Fruit fly (Drosophila melanogaster) whole organism, embryonic: ENCODE results near the gene beat-Va.

ENCODE experiments used
- Atf3 ChIP-seq: fragments of 200-800 bp; sonication (Bioruptor generic); optimal IDR thresholded peaks from 3 replicates; lab custom pipeline; 2016; ENCODE audit warnings: missing biosample characterization, missing genetic modification characterization
- Blimp-1 ChIP-seq: fragments of 200-800 bp; sonication (Bioruptor generic); optimal IDR thresholded peaks from 3 replicates; lab custom pipeline; 2018; ENCODE audit warnings: missing biosample characterization, missing genetic modification characterization, mild to moderate bottlenecking, moderate library complexity, missing genetic modification reagents
- CG10267 ChIP-seq: fragments of 200-800 bp; sonication (Bioruptor generic); optimal IDR thresholded peaks from 2 replicates; lab custom pipeline; 2018; ENCODE audit warnings: missing biosample characterization, mild to moderate bottlenecking, missing genetic modification characterization, moderate library complexity
- CG10462 ChIP-seq: fragments of 200-800 bp; sonication (Bioruptor generic); optimal IDR thresholded peaks from 2 replicates; lab custom pipeline; 2016; ENCODE audit warnings: missing biosample characterization, missing genetic modification characterization
- CG11504 ChIP-seq: fragments of 200-800 bp; sonication (Bioruptor generic); optimal IDR thresholded peaks from 3 replicates; lab custom pipeline; 2019; ENCODE audit warnings: missing biosample characterization, mild to moderate bottlenecking, missing genetic modification characterization, moderate library complexity
- CG12299 ChIP-seq: fragments of 200-800 bp; sonication (Bioruptor generic); optimal IDR thresholded peaks from 2 replicates; lab custom pipeline; 2018; ENCODE audit warnings: missing biosample characterization, mild to moderate bottlenecking, missing genetic modification characterization
- CG12659 ChIP-seq: fragments of 200-800 bp; sonication (Bioruptor generic); optimal IDR thresholded peaks from 3 replicates; lab custom pipeline; 2017; ENCODE audit warnings: mild to moderate bottlenecking, missing biosample characterization, missing genetic modification reagents, missing genetic modification characterization
- CG13424 ChIP-seq: fragments of 200-800 bp; sonication (Bioruptor generic); optimal IDR thresholded peaks from 2 replicates; lab custom pipeline; 2019; ENCODE audit warnings: missing biosample characterization, mild to moderate bottlenecking, missing genetic modification characterization, moderate library complexity
- CG15269 ChIP-seq: fragments of 200-800 bp; sonication (Bioruptor generic); optimal IDR thresholded peaks from 2 replicates; lab custom pipeline; 2018; ENCODE audit warnings: missing biosample characterization, mild to moderate bottlenecking, missing genetic modification characterization, moderate library complexity
- CG18599 ChIP-seq: fragments of 200-800 bp; sonication (Bioruptor generic); optimal IDR thresholded peaks from 3 replicates; lab custom pipeline; 2017; ENCODE audit warnings: missing biosample characterization, missing genetic modification characterization, mild to moderate bottlenecking, moderate library complexity, missing genetic modification reagents
- CG2678 ChIP-seq: fragments of 200-800 bp; sonication (Bioruptor generic); optimal IDR thresholded peaks from 3 replicates; lab custom pipeline; 2019; ENCODE audit warnings: missing biosample characterization, mild to moderate bottlenecking, missing genetic modification characterization, moderate library complexity
- CG3281 ChIP-seq: fragments of 200-800 bp; sonication (Bioruptor generic); optimal IDR thresholded peaks from 3 replicates; lab custom pipeline; 2017; ENCODE audit warnings: missing biosample characterization, mild to moderate bottlenecking, missing genetic modification characterization
- CG34422 ChIP-seq: fragments of 200-800 bp; sonication (Bioruptor generic); IDR thresholded peaks from 3 replicates; pipeline ENCODE4 v1.3.6; 2022; ENCODE audit warnings: missing biosample characterization, missing genetic modification characterization
- CG3847 ChIP-seq: fragments of 200-800 bp; sonication (Bioruptor generic); IDR thresholded peaks from 2 replicates; pipeline ENCODE4 v1.3.6; 2022; ENCODE audit warnings: missing biosample characterization, missing genetic modification characterization
- CG4328 ChIP-seq: fragments of 200-800 bp; sonication (Bioruptor generic); optimal IDR thresholded peaks from 3 replicates; lab custom pipeline; 2017; ENCODE audit warnings: missing biosample characterization, missing genetic modification reagents, missing genetic modification characterization
- CG6175 ChIP-seq: fragments of 200-800 bp; sonication (Bioruptor generic); IDR thresholded peaks from 3 replicates; pipeline ENCODE4 v1.3.6; 2022; ENCODE audit warnings: missing biosample characterization, missing genetic modification characterization
- CG6689 ChIP-seq: fragments of 200-800 bp; sonication (Bioruptor generic); IDR thresholded peaks from 2 replicates; pipeline ENCODE4 v1.3.6; 2022; ENCODE audit warnings: missing biosample characterization, missing genetic modification characterization
- CG7556 ChIP-seq: fragments of 200-800 bp; sonication (Bioruptor generic); optimal IDR thresholded peaks from 2 replicates; lab custom pipeline; 2017; ENCODE audit warnings: missing biosample characterization, mild to moderate bottlenecking, missing genetic modification characterization
- CG7745 ChIP-seq: fragments of 200-800 bp; sonication (Bioruptor generic); optimal IDR thresholded peaks from 2 replicates; lab custom pipeline; 2018; ENCODE audit warnings: missing biosample characterization, mild to moderate bottlenecking, missing genetic modification characterization, moderate library complexity
- CG8359 ChIP-seq: fragments of 200-800 bp; sonication (Bioruptor generic); optimal IDR thresholded peaks from 2 replicates; lab custom pipeline; 2017; ENCODE audit warnings: missing biosample characterization, mild to moderate bottlenecking, missing genetic modification characterization, borderline replicate concordance
- CG9932 ChIP-seq: fragments of 200-800 bp; sonication (Bioruptor generic); IDR thresholded peaks from 2 replicates; pipeline ENCODE4 v1.3.6; 2022; ENCODE audit warnings: missing biosample characterization, missing genetic modification characterization
- D19A ChIP-seq: fragments of 200-800 bp; optimal IDR thresholded peaks from 3 replicates; lab custom pipeline; 2019; ENCODE audit warnings: missing biosample characterization, mild to moderate bottlenecking, missing genetic modification characterization, moderate library complexity
- Deaf1 ChIP-seq: fragments of 200-800 bp; optimal IDR thresholded peaks from 3 replicates; lab custom pipeline; 2019; ENCODE audit warnings: missing biosample characterization, mild to moderate bottlenecking, missing genetic modification characterization, moderate library complexity
- Dek ChIP-seq: fragments of 200-800 bp; sonication (Bioruptor generic); optimal IDR thresholded peaks from 3 replicates; lab custom pipeline; 2019; ENCODE audit warnings: missing biosample characterization, mild to moderate bottlenecking, missing genetic modification characterization, moderate library complexity
- HLH3B ChIP-seq: fragments of 200-800 bp; sonication (Bioruptor generic); IDR thresholded peaks from 2 replicates; pipeline ENCODE4 v1.3.6; 2022; ENCODE audit warnings: missing biosample characterization, missing genetic modification characterization
- MBD-R2 ChIP-seq: fragments of 200-800 bp; sonication (Bioruptor generic); IDR thresholded peaks from 2 replicates; pipeline ENCODE4 v1.3.6; 2022; ENCODE audit warnings: missing biosample characterization, missing genetic modification characterization
- Oaz ChIP-seq: fragments of 200-800 bp; sonication (Bioruptor generic); IDR thresholded peaks from 2 replicates; pipeline ENCODE4 v1.3.6; 2022; ENCODE audit warnings: missing biosample characterization, missing genetic modification characterization
- Poxn ChIP-seq: fragments of 200-800 bp; sonication (Bioruptor generic); IDR thresholded peaks from 2 replicates; pipeline ENCODE4 v1.3.6; 2022; ENCODE audit warnings: missing biosample characterization, missing genetic modification characterization
- Sox102F ChIP-seq: fragments of 200-800 bp; sonication (Bioruptor generic); optimal IDR thresholded peaks from 2 replicates; lab custom pipeline; 2018; ENCODE audit warnings: missing biosample characterization, mild to moderate bottlenecking, missing genetic modification characterization, moderate library complexity
- Taf1 ChIP-seq: fragments of 200-800 bp; sonication (Bioruptor generic); IDR thresholded peaks from 2 replicates; pipeline ENCODE4 v1.3.6; 2022; ENCODE audit warnings: missing biosample characterization, missing genetic modification characterization
- ac ChIP-seq: fragments of 200-800 bp; sonication (Bioruptor generic); optimal IDR thresholded peaks from 3 replicates; lab custom pipeline; 2017; ENCODE audit warnings: missing biosample characterization, mild to moderate bottlenecking, missing genetic modification characterization
- dm ChIP-seq: fragments of 200-800 bp; sonication (Bioruptor generic); optimal IDR thresholded peaks from 3 replicates; lab custom pipeline; 2016; ENCODE audit warnings: missing biosample characterization, missing genetic modification characterization
- ems ChIP-seq: fragments of 200-800 bp; sonication (Bioruptor generic); optimal IDR thresholded peaks from 3 replicates; lab custom pipeline; 2016; ENCODE audit warnings: missing biosample characterization, missing genetic modification characterization
- exex ChIP-seq: fragments of 200-800 bp; sonication (Bioruptor generic); optimal IDR thresholded peaks from 4 replicates; lab custom pipeline; 2018; ENCODE audit warnings: missing biosample characterization, mild to moderate bottlenecking, missing genetic modification characterization, moderate library complexity
- fd64A ChIP-seq: fragments of 200-800 bp; sonication (Bioruptor generic); optimal IDR thresholded peaks from 3 replicates; lab custom pipeline; 2018; ENCODE audit warnings: missing biosample characterization, mild to moderate bottlenecking, missing genetic modification characterization
- fu2 ChIP-seq: fragments of 200-800 bp; sonication (Bioruptor generic); optimal IDR thresholded peaks from 2 replicates; lab custom pipeline; 2016; ENCODE audit warnings: missing biosample characterization, missing genetic modification characterization
- kay ChIP-seq: fragments of 200-800 bp; sonication (Bioruptor generic); optimal IDR thresholded peaks from 2 replicates; lab custom pipeline; 2016; ENCODE audit warnings: missing biosample characterization, missing genetic modification characterization
- lab ChIP-seq: fragments of 200-800 bp; sonication (Bioruptor generic); optimal IDR thresholded peaks from 3 replicates; lab custom pipeline; 2017; ENCODE audit warnings: missing biosample characterization, missing genetic modification characterization, mild to moderate bottlenecking, moderate library complexity, missing genetic modification reagents
- maf-S ChIP-seq: fragments of 200-800 bp; sonication (Bioruptor generic); optimal IDR thresholded peaks from 2 replicates; lab custom pipeline; 2016; ENCODE audit warnings: missing biosample characterization, missing genetic modification characterization
- nau ChIP-seq: fragments of 200-800 bp; sonication (Bioruptor generic); optimal IDR thresholded peaks from 3 replicates; lab custom pipeline; 2017; ENCODE audit warnings: missing biosample characterization, mild to moderate bottlenecking, missing genetic modification characterization, missing genetic modification reagents
- nerfin-2 ChIP-seq: fragments of 200-800 bp; sonication (Bioruptor generic); IDR thresholded peaks from 2 replicates; pipeline ENCODE4 v1.3.6; 2022; ENCODE audit warnings: missing biosample characterization, missing genetic modification characterization; ENCODE audit not compliant: partially characterized antibody
- repo ChIP-seq: fragments of 200-800 bp; sonication (Bioruptor generic); optimal IDR thresholded peaks from 2 replicates; lab custom pipeline; 2016; ENCODE audit warnings: missing biosample characterization, missing genetic modification characterization
- row ChIP-seq: fragments of 200-800 bp; sonication (Bioruptor generic); IDR thresholded peaks from 3 replicates; pipeline ENCODE4 v1.3.6; 2022; ENCODE audit warnings: missing biosample characterization, missing genetic modification characterization
- salm ChIP-seq: fragments of 200-800 bp; sonication (Bioruptor generic); optimal IDR thresholded peaks from 2 replicates; lab custom pipeline; 2018; ENCODE audit warnings: missing biosample characterization, mild to moderate bottlenecking, missing genetic modification characterization
- sens ChIP-seq: fragments of 200-800 bp; sonication (Bioruptor generic); peaks from one replicate; lab custom pipeline; 2016; ENCODE audit warnings: missing biosample characterization, missing genetic modification characterization
- slbo ChIP-seq: fragments of 200-800 bp; sonication (Bioruptor generic); IDR thresholded peaks from 2 replicates; pipeline ENCODE4 v1.3.6; 2022; ENCODE audit warnings: missing biosample characterization, missing genetic modification characterization
- sqz ChIP-seq: fragments of 200-800 bp; sonication (Bioruptor generic); optimal IDR thresholded peaks from 3 replicates; lab custom pipeline; 2018; ENCODE audit warnings: missing biosample characterization, mild to moderate bottlenecking, missing genetic modification characterization
- tgo ChIP-seq: fragments of 200-800 bp; sonication (Bioruptor generic); IDR thresholded peaks from 3 replicates; pipeline ENCODE4 v1.3.6; 2022; ENCODE audit warnings: missing biosample characterization, missing genetic modification characterization
- ttk ChIP-seq: fragments of 200-800 bp; sonication (Bioruptor generic); IDR thresholded peaks from 2 replicates; pipeline ENCODE4 v2.1.2; 2022; ENCODE audit warnings: missing biosample characterization, missing genetic modification characterization
- z ChIP-seq: fragments of 200-800 bp; sonication (Bioruptor generic); IDR thresholded peaks from 3 replicates; pipeline ENCODE4 v1.3.6; 2022; ENCODE audit warnings: missing biosample characterization, missing genetic modification characterization
- zfh2 ChIP-seq: fragments of 200-800 bp; sonication (Bioruptor generic); optimal IDR thresholded peaks from 2 replicates; lab custom pipeline; 2016; ENCODE audit warnings: missing biosample characterization, missing genetic modification characterization

Gene beat-Va

dm6 chr3R:12827837-12828236 is 20.4 kb downstream of the beat-Va start (continued):
- TF ChIP-seq CG10267 (tag; lab: Kevin White, UChicago) (no peak), Dek (tag; lab: Kevin White, UChicago) (no peak), row (GFP tag; lab: Robert Waterston, UW) (peak; percentile 49; the same call in 2 of the 3 replicates), nerfin-2 (GFP tag; lab: Robert Waterston, UW) (no peak), CG15269 (tag; lab: Kevin White, UChicago) (peak; percentile 29), zfh2 (GFP tag; lab: Kevin White, UChicago) (no peak), dm (GFP tag; lab: Kevin White, UChicago) (no peak), CG34422 (GFP tag; lab: Robert Waterston, UW) (0 out of 3 replicates have a peak, but pooled peaks have one; percentile 29), CG7556 (peak; percentile 6), slbo (GFP tag; lab: Robert Waterston, UW) (0 out of 2 replicates have a peak, but pooled peaks have one; percentile 8), fu2 (GFP tag; lab: Kevin White, UChicago) (no peak), Poxn (GFP tag; lab: Robert Waterston, UW) (no peak), maf-S (no peak), sens (GFP tag; lab: Kevin White, UChicago) (peak; percentile 58), Deaf1 (tag; lab: Kevin White, UChicago) (no peak), Blimp-1 (no peak), ems (no peak), MBD-R2 (GFP tag; lab: Robert Waterston, UW) (no peak), Oaz (GFP tag; lab: Robert Waterston, UW) (no peak), CG12659 (GFP tag; lab: Kevin White, UChicago) (no peak), CG13424 (peak; percentile 7), CG11504 (peak; percentile 46), sqz (no peak), Sox102F (GFP tag; lab: Kevin White, UChicago) (no peak), CG12299 (tag; lab: Kevin White, UChicago) (no peak), kay (no peak), CG4328 (no peak), lab (GFP tag; lab: Kevin White, UChicago) (peak; percentile 57), HLH3B (GFP tag; lab: Robert Waterston, UW) (0 out of 2 replicates have a peak, but pooled peaks have one; percentile 15), ac (GFP tag; lab: Kevin White, UChicago) (no peak), CG6175 (GFP tag; lab: Robert Waterston, UW) (no peak), repo (GFP tag; lab: Kevin White, UChicago) (no peak), z (no peak), Atf3 (GFP tag; lab: Kevin White, UChicago) (no peak), CG3847 (GFP tag; lab: Robert Waterston, UW) (no peak), CG8359 (GFP tag; lab: Kevin White, UChicago) (no peak), CG10462 (no peak), tgo (peak; percentile 14; the same call in 1 of the 3 replicates), Taf1 (GFP tag; lab: Robert Waterston, UW) (0 out of 2 replicates have a peak, but pooled peaks have one; percentile 27), nau (GFP tag; lab: Kevin White, UChicago) (no peak), ttk (GFP tag; lab: Robert Waterston, UW) (no peak), fd64A (GFP tag; lab: Kevin White, UChicago) (no peak), CG9932 (GFP tag; lab: Robert Waterston, UW) (peak; percentile 26; the same call in 1 of the 2 replicates), exex (tag; lab: Kevin White, UChicago) (no peak), salm (tag; lab: Kevin White, UChicago) (no peak), CG3281 (GFP tag; lab: Kevin White, UChicago) (peak; percentile 7), CG2678 (peak; percentile 52), D19A (tag; lab: Kevin White, UChicago) (no peak), CG18599 (GFP tag; lab: Kevin White, UChicago) (peak; percentile 46), CG6689 (0 out of 2 replicates have a peak, but pooled peaks have one; percentile 24), CG7745 (tag; lab: Kevin White, UChicago) (no peak)
